Fruit fly (Drosophila melanogaster) whole organism, wandering third instar larva: Measurements from ENCODE around the gene CG14417.

Source experiments
- Abd-B ChIP-seq: fragments of >200 bp; optimal IDR thresholded peaks from 2 replicates; lab custom pipeline; 2017; ENCODE audit warnings: missing biosample characterization, missing genetic modification characterization
- CG32264 ChIP-seq: fragments of 200-800 bp; sonication (Bioruptor generic); optimal IDR thresholded peaks from 2 replicates; lab custom pipeline; 2016; ENCODE audit warnings: missing biosample characterization, missing genetic modification characterization
- CG9705 ChIP-seq: fragments of 200-800 bp; sonication (Bioruptor generic); optimal IDR thresholded peaks from 2 replicates; lab custom pipeline; 2018; ENCODE audit warnings: missing biosample characterization, mild to moderate bottlenecking, missing genetic modification characterization
- CrebA ChIP-seq: fragments of 200-800 bp; sonication (Bioruptor generic); optimal IDR thresholded peaks from 2 replicates; lab custom pipeline; 2016; ENCODE audit warnings: missing biosample characterization, mild to moderate bottlenecking, missing genetic modification characterization, borderline replicate concordance
- Dfd ChIP-seq: fragments of >200 bp; optimal IDR thresholded peaks from 2 replicates; lab custom pipeline; 2017; ENCODE audit warnings: missing biosample characterization, missing genetic modification characterization
- Dif ChIP-seq: fragments of 200-275, 200-300 bp; sonication (Bioruptor generic); optimal IDR thresholded peaks from 2 replicates; lab custom pipeline; 2018; ENCODE audit warnings: missing biosample characterization, missing genetic modification characterization; ENCODE audit not compliant: partially characterized antibody
- GATAd ChIP-seq: sonication (Bioruptor generic); optimal IDR thresholded peaks from 2 replicates; lab custom pipeline; 2016; ENCODE audit warnings: missing biosample characterization, missing genetic modification characterization
- HLH106 ChIP-seq: fragments of 200-800 bp; optimal IDR thresholded peaks from 3 replicates; lab custom pipeline; 2019; ENCODE audit warnings: missing biosample characterization, mild to moderate bottlenecking, missing genetic modification characterization, moderate library complexity
- Hnf4 ChIP-seq: fragments of 200-800 bp; sonication (Bioruptor generic); optimal IDR thresholded peaks from 2 replicates; lab custom pipeline; 2016; ENCODE audit warnings: missing biosample characterization, mild to moderate bottlenecking, missing genetic modification characterization
- Hr78 ChIP-seq: fragments of >200 bp; optimal IDR thresholded peaks from 2 replicates; lab custom pipeline; 2017; ENCODE audit warnings: missing biosample characterization, missing genetic modification characterization
- Hr83 ChIP-seq: fragments of 200-300 bp; sonication (Bioruptor generic); optimal IDR thresholded peaks from 2 replicates; lab custom pipeline; 2016; ENCODE audit warnings: missing biosample characterization, mild to moderate bottlenecking, missing genetic modification characterization, moderate library complexity; ENCODE audit not compliant: poor library complexity, severe bottlenecking
- Jra ChIP-seq: sonication (Bioruptor generic); optimal IDR thresholded peaks from 2 replicates; lab custom pipeline; 2016; ENCODE audit warnings: missing biosample characterization, missing genetic modification characterization
- Mio ChIP-seq: sonication (Bioruptor generic); optimal IDR thresholded peaks from 2 replicates; lab custom pipeline; 2016; ENCODE audit warnings: missing biosample characterization, missing genetic modification characterization
- Myc ChIP-seq: fragments of >200 bp; optimal IDR thresholded peaks from 2 replicates; lab custom pipeline; 2017
- N ChIP-seq: fragments of >200 bp; optimal IDR thresholded peaks from 2 replicates; lab custom pipeline; 2018; ENCODE audit warnings: missing biosample characterization, missing external identifiers, missing genetic modification characterization
- OdsH ChIP-seq: fragments of 200-800 bp; sonication (Bioruptor generic); optimal IDR thresholded peaks from 2 replicates; lab custom pipeline; 2016; ENCODE audit warnings: missing biosample characterization, mild to moderate bottlenecking, missing genetic modification characterization
- Rel ChIP-seq, 2 experiments: fragments of 200-800 bp; sonication (Bioruptor generic) in 1 of 2; optimal IDR thresholded peaks; 2 replicates in 1 of 2; 3 replicates in 1 of 2; lab custom pipeline; 2016 to 2019; ENCODE audit warnings: mild to moderate bottlenecking in 2 of 2, missing biosample characterization in 2 of 2, missing genetic modification characterization in 2 of 2, moderate library complexity in 1 of 2
- Sp1 ChIP-seq: fragments of 200-800 bp; sonication (Bioruptor generic); optimal IDR thresholded peaks from 3 replicates; lab custom pipeline; 2019; ENCODE audit warnings: missing biosample characterization, mild to moderate bottlenecking, missing genetic modification characterization, moderate library complexity
- Vsx2 ChIP-seq: fragments of 200-300, 225-300 bp; sonication (Bioruptor generic); optimal IDR thresholded peaks from 2 replicates; lab custom pipeline; 2018; ENCODE audit warnings: missing biosample characterization, missing genetic modification characterization; ENCODE audit not compliant: partially characterized antibody
- br ChIP-seq: fragments of 200-800 bp; sonication (Bioruptor generic); optimal IDR thresholded peaks from 2 replicates; lab custom pipeline; 2016; ENCODE audit warnings: missing biosample characterization, missing genetic modification characterization
- brk ChIP-seq: fragments of 200-800 bp; sonication (Bioruptor generic); optimal IDR thresholded peaks from 2 replicates; lab custom pipeline; 2016; ENCODE audit warnings: missing biosample characterization, mild to moderate bottlenecking, missing genetic modification characterization
- dl ChIP-seq, 2 experiments: fragments of 175-275, 200-275 bp in 1 of 2; fragments of 200-275 bp in 1 of 2; sonication (Bioruptor generic); optimal IDR thresholded peaks; lab custom pipeline; 2018; ENCODE audit warnings: mild to moderate bottlenecking in 2 of 2, missing biosample characterization in 2 of 2, missing genetic modification characterization in 2 of 2, moderate library complexity in 2 of 2; ENCODE audit not compliant: partially characterized antibody in 2 of 2, insufficient read depth in 1 of 2
- dmrt93B ChIP-seq: fragments of 200-800 bp; sonication (Bioruptor generic); optimal IDR thresholded peaks from 2 replicates; lab custom pipeline; 2018; ENCODE audit warnings: missing biosample characterization, mild to moderate bottlenecking, missing genetic modification characterization
- dsf ChIP-seq: sonication (Bioruptor generic); optimal IDR thresholded peaks from 2 replicates; lab custom pipeline; 2016; ENCODE audit warnings: missing biosample characterization, missing genetic modification characterization, borderline replicate concordance
- ey ChIP-seq: fragments of 200-800 bp; sonication (Bioruptor generic); optimal IDR thresholded peaks from 2 replicates; lab custom pipeline; 2016; ENCODE audit warnings: missing biosample characterization, missing genetic modification characterization
- foxo ChIP-seq, 2 experiments: fragments of 200-800 bp; sonication (Bioruptor generic); optimal IDR thresholded peaks; 2 replicates in 1 of 2; 3 replicates in 1 of 2; lab custom pipeline; 2016 to 2017; ENCODE audit warnings: missing biosample characterization in 2 of 2, missing genetic modification characterization in 2 of 2
- fru ChIP-seq: fragments of 200-800 bp; sonication (Bioruptor generic); optimal IDR thresholded peaks from 3 replicates; lab custom pipeline; 2016; ENCODE audit warnings: missing biosample characterization, mild to moderate bottlenecking, missing genetic modification characterization
- h ChIP-seq: fragments of 200-800 bp; sonication (Bioruptor generic); optimal IDR thresholded peaks from 3 replicates; lab custom pipeline; 2016; ENCODE audit warnings: missing biosample characterization, mild to moderate bottlenecking, missing genetic modification characterization
- jim ChIP-seq: fragments of 175-275, 200-325 bp; sonication (Bioruptor generic); optimal IDR thresholded peaks from 2 replicates; lab custom pipeline; 2016; ENCODE audit warnings: missing biosample characterization, mild to moderate bottlenecking, missing genetic modification characterization
- lola ChIP-seq: fragments of >200 bp; optimal IDR thresholded peaks from 2 replicates; lab custom pipeline; 2017; ENCODE audit warnings: missing biosample characterization, missing genetic modification characterization
- pan ChIP-seq: fragments of >200 bp; optimal IDR thresholded peaks from 2 replicates; lab custom pipeline; 2017
- psq ChIP-seq: fragments of 200-800 bp; sonication (Bioruptor generic); optimal IDR thresholded peaks from 3 replicates; lab custom pipeline; 2017; ENCODE audit warnings: missing biosample characterization, mild to moderate bottlenecking, missing genetic modification characterization, moderate library complexity
- rgr ChIP-seq: fragments of 200-800 bp; sonication (Bioruptor generic); optimal IDR thresholded peaks from 3 replicates; lab custom pipeline; 2016; ENCODE audit warnings: missing biosample characterization, mild to moderate bottlenecking, missing genetic modification characterization
- sage ChIP-seq: fragments of 200-800 bp; sonication (Bioruptor generic); optimal IDR thresholded peaks from 2 replicates; lab custom pipeline; 2016; ENCODE audit warnings: missing biosample characterization, mild to moderate bottlenecking, missing genetic modification characterization
- sv ChIP-seq: fragments of 200-800 bp; sonication (Bioruptor generic); optimal IDR thresholded peaks from 3 replicates; lab custom pipeline; 2016; ENCODE audit warnings: missing biosample characterization, missing genetic modification characterization
- tai ChIP-seq: sonication (Bioruptor generic); optimal IDR thresholded peaks from 2 replicates; lab custom pipeline; 2016; ENCODE audit warnings: missing biosample characterization, missing genetic modification characterization
- usp ChIP-seq: fragments of >200 bp; optimal IDR thresholded peaks from 2 replicates; lab custom pipeline; 2017; ENCODE audit warnings: missing biosample characterization, missing genetic modification characterization
- woc ChIP-seq: sonication (Bioruptor generic); optimal IDR thresholded peaks from 2 replicates; lab custom pipeline; 2016; ENCODE audit warnings: missing biosample characterization, mild to moderate bottlenecking, missing genetic modification characterization

The CG14417 gene

DNA sequence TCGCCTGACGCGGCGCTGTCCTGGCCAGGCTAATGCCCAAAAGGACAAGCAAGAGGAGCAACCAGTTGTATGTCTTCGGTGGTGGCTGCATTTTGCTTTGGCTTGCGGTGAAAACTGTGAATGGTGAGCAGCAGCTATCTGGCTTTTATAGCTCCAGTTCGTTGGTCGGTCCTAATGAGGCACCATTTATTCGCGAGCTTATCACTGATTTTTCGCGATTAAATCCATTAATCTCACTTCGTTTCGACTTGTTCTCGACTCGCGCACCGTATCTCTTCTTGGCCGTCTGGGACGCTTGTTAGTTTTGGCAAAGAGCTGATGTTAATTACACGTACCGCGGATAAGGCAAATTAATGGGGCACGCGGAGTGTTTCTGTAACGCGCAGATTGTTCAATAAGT, at the start of gene CG14417:
Gene CG14417 (minus strand): TSS at position 101 of the 400 bp plus-strand sequence.
- TF ChIP-seq OdsH (GFP tag; lab: Kevin White, UChicago): no peak
- no peak for TF ChIP-seq foxo (GFP tag; optimal IDR thresholded peaks at IDR 0.05; lab: Kevin White, UChicago)
- no peak for TF ChIP-seq GATAd
- TF ChIP-seq psq (GFP tag; lab: Kevin White, UChicago): no peak
- TF ChIP-seq N: no peak
- TF ChIP-seq rgr: no peak

DNA sequence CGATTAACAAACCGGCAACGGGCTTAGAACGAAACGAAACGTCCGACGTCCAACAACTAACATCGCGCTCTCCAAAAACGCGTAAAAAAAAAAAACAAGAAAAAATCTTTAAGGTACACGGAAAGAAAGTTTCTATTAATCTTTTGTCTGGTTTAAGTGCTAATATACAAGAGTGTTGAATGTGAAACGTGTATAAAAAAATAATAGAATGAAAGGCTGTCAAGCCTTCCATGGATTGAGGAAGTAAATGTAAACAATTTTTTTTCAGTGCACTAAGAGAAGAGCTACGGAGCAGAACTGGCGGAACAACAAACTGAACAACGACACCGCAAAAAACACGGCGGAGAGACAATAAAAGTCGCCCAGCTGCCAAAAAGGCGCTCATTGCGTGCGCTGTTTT, 43.4 kb upstream of the CG14417 start, which contains the start of gene CG3588:
Gene CG3588 (plus strand): TSS at position 29 of the 400 bp plus-strand sequence.
- TF ChIP-seq ey (GFP tag; lab: Kevin White, UChicago): peak; percentile 57
- no peak for TF ChIP-seq dmrt93B (GFP tag; lab: Kevin White, UChicago)
- TF ChIP-seq sage (GFP tag; lab: Kevin White, UChicago): no peak
- TF ChIP-seq jim (GFP tag; lab: Kevin White, UChicago): no peak
- no peak for TF ChIP-seq N
- no peak for TF ChIP-seq Rel (GFP tag; optimal IDR thresholded peaks at IDR 0.05; lab: Kevin White, UChicago)
- TF ChIP-seq Rel (tag; optimal IDR thresholded peaks at IDR 0.05; lab: Kevin White, UChicago): no peak
- TF ChIP-seq Abd-B (GFP tag; lab: Kevin White, UChicago): no peak
- TF ChIP-seq CrebA (GFP tag; lab: Kevin White, UChicago): no peak
- peak; percentile 60 for TF ChIP-seq br (GFP tag; lab: Kevin White, UChicago)
- no peak for TF ChIP-seq CG9705
- no peak for TF ChIP-seq Hr78
- TF ChIP-seq foxo (GFP tag; optimal IDR thresholded peaks at IDR 0.05; lab: Kevin White, UChicago): no peak
- no peak for TF ChIP-seq Jra (GFP tag; lab: Kevin White, UChicago)
- TF ChIP-seq tai (GFP tag; lab: Kevin White, UChicago): peak; percentile 9
- TF ChIP-seq Mio (GFP tag; lab: Kevin White, UChicago): no peak
- TF ChIP-seq GATAd: no peak
- no peak for TF ChIP-seq dsf (GFP tag; lab: Kevin White, UChicago)
- no peak for TF ChIP-seq pan
- TF ChIP-seq Vsx2: no peak
- TF ChIP-seq psq (GFP tag; lab: Kevin White, UChicago): peak; percentile 24
- TF ChIP-seq brk: no peak
- peak; percentile 63 for TF ChIP-seq HLH106 (tag; lab: Kevin White, UChicago)
- peak; percentile 49 for TF ChIP-seq Sp1 (GFP tag; lab: Kevin White, UChicago)
- TF ChIP-seq CG32264 (GFP tag; lab: Kevin White, UChicago): no peak
- peak; percentile 6 for TF ChIP-seq sv (GFP tag; lab: Kevin White, UChicago)
- TF ChIP-seq usp: no peak
- peak; percentile 65 for TF ChIP-seq h (GFP tag; lab: Kevin White, UChicago)
- TF ChIP-seq lola (GFP tag; lab: Kevin White, UChicago): no peak
- TF ChIP-seq Hnf4 (GFP tag; lab: Kevin White, UChicago): peak; percentile 63
- TF ChIP-seq OdsH (GFP tag; lab: Kevin White, UChicago): peak; percentile 54
- TF ChIP-seq Myc (lab: Kevin White, UChicago): no peak
- TF ChIP-seq rgr: peak; percentile 63
- no peak for TF ChIP-seq fru (GFP tag; lab: Kevin White, UChicago)
- no peak for TF ChIP-seq Dfd (GFP tag; lab: Kevin White, UChicago)
- no peak for TF ChIP-seq Hr83 (GFP tag; lab: Kevin White, UChicago)
- TF ChIP-seq Dif (GFP tag; lab: Kevin White, UChicago): no peak
- TF ChIP-seq dl (GFP tag; optimal IDR thresholded peaks at IDR 0.05; lab: Kevin White, UChicago; ENCODE audit: insufficient read depth in 1 of 2, partially characterized antibody in 2 of 2): no peak
- peak; percentile 19 for TF ChIP-seq woc (GFP tag; lab: Kevin White, UChicago)

DNA sequence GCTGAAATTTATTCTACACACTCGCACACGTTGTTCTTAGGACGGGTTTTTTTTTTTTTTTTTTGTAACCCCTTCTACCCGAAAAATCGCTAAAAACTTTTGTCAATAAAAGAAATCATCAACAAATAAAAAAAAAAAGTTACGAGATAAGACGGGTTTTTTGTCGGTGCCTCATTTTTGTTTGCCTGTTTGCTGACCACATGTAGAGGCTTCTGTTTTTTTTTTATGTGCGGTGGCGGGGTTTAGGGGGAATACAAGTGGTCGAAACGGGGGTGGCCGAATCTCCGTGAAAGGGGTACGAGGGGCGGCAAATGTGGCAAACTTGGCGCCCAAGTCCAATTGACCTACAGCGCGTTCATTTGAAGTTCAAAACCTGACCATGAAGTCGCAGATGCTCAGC, 42.2 kb upstream of the CG14417 start:
- TF ChIP-seq dl (GFP tag; optimal IDR thresholded peaks at IDR 0.05; lab: Kevin White, UChicago; ENCODE audit: insufficient read depth in 1 of 2, partially characterized antibody in 2 of 2) (no peak), CrebA (GFP tag; lab: Kevin White, UChicago) (no peak), Rel (GFP tag; optimal IDR thresholded peaks at IDR 0.05; lab: Kevin White, UChicago) (no peak), Rel (tag; optimal IDR thresholded peaks at IDR 0.05; lab: Kevin White, UChicago) (peak; percentile 38), usp (no peak), sv (GFP tag; lab: Kevin White, UChicago) (no peak), Vsx2 (no peak), jim (GFP tag; lab: Kevin White, UChicago) (peak; percentile 77), N (no peak), ey (GFP tag; lab: Kevin White, UChicago) (no peak), OdsH (GFP tag; lab: Kevin White, UChicago) (no peak), CG32264 (GFP tag; lab: Kevin White, UChicago) (no peak)
